Fruit fly (Drosophila melanogaster) whole organism, wandering third instar larva: ENCODE results near the gene tweek.

ENCODE experiments used
- Abd-B ChIP-seq: fragments of >200 bp; optimal IDR thresholded peaks from 2 replicates; lab custom pipeline; 2017; ENCODE audit warnings: missing biosample characterization, missing genetic modification characterization
- CG32264 ChIP-seq: fragments of 200-800 bp; sonication (Bioruptor generic); optimal IDR thresholded peaks from 2 replicates; lab custom pipeline; 2016; ENCODE audit warnings: missing biosample characterization, missing genetic modification characterization
- CG9705 ChIP-seq: fragments of 200-800 bp; sonication (Bioruptor generic); optimal IDR thresholded peaks from 2 replicates; lab custom pipeline; 2018; ENCODE audit warnings: missing biosample characterization, mild to moderate bottlenecking, missing genetic modification characterization
- Dfd ChIP-seq: fragments of >200 bp; optimal IDR thresholded peaks from 2 replicates; lab custom pipeline; 2017; ENCODE audit warnings: missing biosample characterization, missing genetic modification characterization
- Dif ChIP-seq: fragments of 200-275, 200-300 bp; sonication (Bioruptor generic); optimal IDR thresholded peaks from 2 replicates; lab custom pipeline; 2018; ENCODE audit warnings: missing biosample characterization, missing genetic modification characterization; ENCODE audit not compliant: partially characterized antibody
- HLH106 ChIP-seq: fragments of 200-800 bp; optimal IDR thresholded peaks from 3 replicates; lab custom pipeline; 2019; ENCODE audit warnings: missing biosample characterization, mild to moderate bottlenecking, missing genetic modification characterization, moderate library complexity
- Hnf4 ChIP-seq: fragments of 200-800 bp; sonication (Bioruptor generic); optimal IDR thresholded peaks from 2 replicates; lab custom pipeline; 2016; ENCODE audit warnings: missing biosample characterization, mild to moderate bottlenecking, missing genetic modification characterization
- Hr78 ChIP-seq: fragments of >200 bp; optimal IDR thresholded peaks from 2 replicates; lab custom pipeline; 2017; ENCODE audit warnings: missing biosample characterization, missing genetic modification characterization
- Hr83 ChIP-seq: fragments of 200-300 bp; sonication (Bioruptor generic); optimal IDR thresholded peaks from 2 replicates; lab custom pipeline; 2016; ENCODE audit warnings: missing biosample characterization, mild to moderate bottlenecking, missing genetic modification characterization, moderate library complexity; ENCODE audit not compliant: poor library complexity, severe bottlenecking
- Jra ChIP-seq: sonication (Bioruptor generic); optimal IDR thresholded peaks from 2 replicates; lab custom pipeline; 2016; ENCODE audit warnings: missing biosample characterization, missing genetic modification characterization
- Myc ChIP-seq: fragments of >200 bp; optimal IDR thresholded peaks from 2 replicates; lab custom pipeline; 2017
- N ChIP-seq: fragments of >200 bp; optimal IDR thresholded peaks from 2 replicates; lab custom pipeline; 2018; ENCODE audit warnings: missing biosample characterization, missing external identifiers, missing genetic modification characterization
- OdsH ChIP-seq: fragments of 200-800 bp; sonication (Bioruptor generic); optimal IDR thresholded peaks from 2 replicates; lab custom pipeline; 2016; ENCODE audit warnings: missing biosample characterization, mild to moderate bottlenecking, missing genetic modification characterization
- Rel ChIP-seq, 2 experiments: fragments of 200-800 bp; sonication (Bioruptor generic) in 1 of 2; optimal IDR thresholded peaks; 2 replicates in 1 of 2; 3 replicates in 1 of 2; lab custom pipeline; 2016 to 2019; ENCODE audit warnings: mild to moderate bottlenecking in 2 of 2, missing biosample characterization in 2 of 2, missing genetic modification characterization in 2 of 2, moderate library complexity in 1 of 2
- Sp1 ChIP-seq: fragments of 200-800 bp; sonication (Bioruptor generic); optimal IDR thresholded peaks from 3 replicates; lab custom pipeline; 2019; ENCODE audit warnings: missing biosample characterization, mild to moderate bottlenecking, missing genetic modification characterization, moderate library complexity
- Vsx2 ChIP-seq: fragments of 200-300, 225-300 bp; sonication (Bioruptor generic); optimal IDR thresholded peaks from 2 replicates; lab custom pipeline; 2018; ENCODE audit warnings: missing biosample characterization, missing genetic modification characterization; ENCODE audit not compliant: partially characterized antibody
- br ChIP-seq: fragments of 200-800 bp; sonication (Bioruptor generic); optimal IDR thresholded peaks from 2 replicates; lab custom pipeline; 2016; ENCODE audit warnings: missing biosample characterization, missing genetic modification characterization
- brk ChIP-seq: fragments of 200-800 bp; sonication (Bioruptor generic); optimal IDR thresholded peaks from 2 replicates; lab custom pipeline; 2016; ENCODE audit warnings: missing biosample characterization, mild to moderate bottlenecking, missing genetic modification characterization
- dl ChIP-seq, 2 experiments: fragments of 175-275, 200-275 bp in 1 of 2; fragments of 200-275 bp in 1 of 2; sonication (Bioruptor generic); optimal IDR thresholded peaks; lab custom pipeline; 2018; ENCODE audit warnings: mild to moderate bottlenecking in 2 of 2, missing biosample characterization in 2 of 2, missing genetic modification characterization in 2 of 2, moderate library complexity in 2 of 2; ENCODE audit not compliant: partially characterized antibody in 2 of 2, insufficient read depth in 1 of 2
- dmrt93B ChIP-seq: fragments of 200-800 bp; sonication (Bioruptor generic); optimal IDR thresholded peaks from 2 replicates; lab custom pipeline; 2018; ENCODE audit warnings: missing biosample characterization, mild to moderate bottlenecking, missing genetic modification characterization
- dsf ChIP-seq: sonication (Bioruptor generic); optimal IDR thresholded peaks from 2 replicates; lab custom pipeline; 2016; ENCODE audit warnings: missing biosample characterization, missing genetic modification characterization, borderline replicate concordance
- ey ChIP-seq: fragments of 200-800 bp; sonication (Bioruptor generic); optimal IDR thresholded peaks from 2 replicates; lab custom pipeline; 2016; ENCODE audit warnings: missing biosample characterization, missing genetic modification characterization
- fru ChIP-seq: fragments of 200-800 bp; sonication (Bioruptor generic); optimal IDR thresholded peaks from 3 replicates; lab custom pipeline; 2016; ENCODE audit warnings: missing biosample characterization, mild to moderate bottlenecking, missing genetic modification characterization
- h ChIP-seq: fragments of 200-800 bp; sonication (Bioruptor generic); optimal IDR thresholded peaks from 3 replicates; lab custom pipeline; 2016; ENCODE audit warnings: missing biosample characterization, mild to moderate bottlenecking, missing genetic modification characterization
- jim ChIP-seq: fragments of 175-275, 200-325 bp; sonication (Bioruptor generic); optimal IDR thresholded peaks from 2 replicates; lab custom pipeline; 2016; ENCODE audit warnings: missing biosample characterization, mild to moderate bottlenecking, missing genetic modification characterization
- pan ChIP-seq: fragments of >200 bp; optimal IDR thresholded peaks from 2 replicates; lab custom pipeline; 2017
- psq ChIP-seq: fragments of 200-800 bp; sonication (Bioruptor generic); optimal IDR thresholded peaks from 3 replicates; lab custom pipeline; 2017; ENCODE audit warnings: missing biosample characterization, mild to moderate bottlenecking, missing genetic modification characterization, moderate library complexity
- rgr ChIP-seq: fragments of 200-800 bp; sonication (Bioruptor generic); optimal IDR thresholded peaks from 3 replicates; lab custom pipeline; 2016; ENCODE audit warnings: missing biosample characterization, mild to moderate bottlenecking, missing genetic modification characterization
- sage ChIP-seq: fragments of 200-800 bp; sonication (Bioruptor generic); optimal IDR thresholded peaks from 2 replicates; lab custom pipeline; 2016; ENCODE audit warnings: missing biosample characterization, mild to moderate bottlenecking, missing genetic modification characterization
- sv ChIP-seq: fragments of 200-800 bp; sonication (Bioruptor generic); optimal IDR thresholded peaks from 3 replicates; lab custom pipeline; 2016; ENCODE audit warnings: missing biosample characterization, missing genetic modification characterization
- tai ChIP-seq: sonication (Bioruptor generic); optimal IDR thresholded peaks from 2 replicates; lab custom pipeline; 2016; ENCODE audit warnings: missing biosample characterization, missing genetic modification characterization
- usp ChIP-seq: fragments of >200 bp; optimal IDR thresholded peaks from 2 replicates; lab custom pipeline; 2017; ENCODE audit warnings: missing biosample characterization, missing genetic modification characterization
- woc ChIP-seq: sonication (Bioruptor generic); optimal IDR thresholded peaks from 2 replicates; lab custom pipeline; 2016; ENCODE audit warnings: missing biosample characterization, mild to moderate bottlenecking, missing genetic modification characterization

tweek gene

dm6 chr2L:16846742-16847346 lies 41.4 kb upstream of the tweek start:
- TF ChIP-seq dmrt93B (GFP tag; lab: Kevin White, UChicago) (no peak), Myc (no peak), br (GFP tag; lab: Kevin White, UChicago) (no peak), dsf (GFP tag; lab: Kevin White, UChicago) (no peak), sage (GFP tag; lab: Kevin White, UChicago) (no peak), rgr (no peak), tai (GFP tag; lab: Kevin White, UChicago) (no peak), CG32264 (GFP tag; lab: Kevin White, UChicago) (no peak), Dif (GFP tag; lab: Kevin White, UChicago) (no peak), Hr83 (GFP tag; lab: Kevin White, UChicago) (no peak), Jra (GFP tag; lab: Kevin White, UChicago) (no peak), sv (GFP tag; lab: Kevin White, UChicago) (no peak), Dfd (GFP tag; lab: Kevin White, UChicago) (no peak), pan (no peak), dl (GFP tag; optimal IDR thresholded peaks at IDR 0.05; lab: Kevin White, UChicago; ENCODE audit: insufficient read depth in 1 of 2, partially characterized antibody in 2 of 2) (no peak), Sp1 (no peak), ey (GFP tag; lab: Kevin White, UChicago) (no peak), N (GFP tag; lab: Kevin White, UChicago) (no peak), Abd-B (GFP tag; lab: Kevin White, UChicago) (no peak)
- TF ChIP-seq, all 38 proteins: peak for 0

- TF ChIP-seq CG9705 (no peak), Hnf4 (GFP tag; lab: Kevin White, UChicago) (no peak), dsf (GFP tag; lab: Kevin White, UChicago) (no peak), Sp1 (no peak), OdsH (GFP tag; lab: Kevin White, UChicago) (no peak), jim (GFP tag; lab: Kevin White, UChicago) (no peak), Myc (no peak), N (GFP tag; lab: Kevin White, UChicago) (no peak)
Observed at dm6 chr2L:16847948-16848347, 40.3 kb upstream of the tweek start.

- TF ChIP-seq psq (no peak), br (GFP tag; lab: Kevin White, UChicago) (no peak), dl (GFP tag; optimal IDR thresholded peaks at IDR 0.05; lab: Kevin White, UChicago; ENCODE audit: insufficient read depth in 1 of 2, partially characterized antibody in 2 of 2) (no peak), Hnf4 (GFP tag; lab: Kevin White, UChicago) (no peak), Vsx2 (GFP tag; lab: Kevin White, UChicago) (no peak), tai (GFP tag; lab: Kevin White, UChicago) (no peak), rgr (no peak), ey (GFP tag; lab: Kevin White, UChicago) (no peak), Hr78 (GFP tag; lab: Kevin White, UChicago) (no peak), Jra (GFP tag; lab: Kevin White, UChicago) (no peak), usp (no peak), dsf (GFP tag; lab: Kevin White, UChicago) (no peak), Dfd (GFP tag; lab: Kevin White, UChicago) (no peak), CG9705 (no peak), dmrt93B (GFP tag; lab: Kevin White, UChicago) (no peak), fru (GFP tag; lab: Kevin White, UChicago) (no peak), HLH106 (tag; lab: Kevin White, UChicago) (no peak), CG32264 (GFP tag; lab: Kevin White, UChicago) (no peak), Myc (no peak)
Observed at dm6 chr2L:16848670-16849069, 39.6 kb upstream of the tweek start, which contains the start of gene CG13284. Gene CG13284, minus strand, starts transcription at chr2L:16848716.

dm6 chr2L:16850442-16850841 lies 37.8 kb upstream of the tweek start:
- TF ChIP-seq h (GFP tag; lab: Kevin White, UChicago) (no peak), Dfd (GFP tag; lab: Kevin White, UChicago) (no peak), woc (GFP tag; lab: Kevin White, UChicago) (no peak), brk (GFP tag; lab: Kevin White, UChicago) (no peak), jim (GFP tag; lab: Kevin White, UChicago) (no peak), CG32264 (GFP tag; lab: Kevin White, UChicago) (no peak), OdsH (GFP tag; lab: Kevin White, UChicago) (no peak), Rel (GFP tag; optimal IDR thresholded peaks at IDR 0.05; lab: Kevin White, UChicago) (no peak), Rel (tag; optimal IDR thresholded peaks at IDR 0.05; lab: Kevin White, UChicago) (no peak), Hr78 (GFP tag; lab: Kevin White, UChicago) (no peak)
